Worm (Caenorhabditis elegans): ENCODE results near the gene fbxb-29.
A peak's percentile ranks its signal among the peaks of the same experiment; 100 is the strongest.
"Not testable (repeated sequence)": the region's sequence is repeated elsewhere in the genome, so short reads cannot be mapped to it uniquely, and the experiment has no call there.

The fbxb-29 gene

DNA sequence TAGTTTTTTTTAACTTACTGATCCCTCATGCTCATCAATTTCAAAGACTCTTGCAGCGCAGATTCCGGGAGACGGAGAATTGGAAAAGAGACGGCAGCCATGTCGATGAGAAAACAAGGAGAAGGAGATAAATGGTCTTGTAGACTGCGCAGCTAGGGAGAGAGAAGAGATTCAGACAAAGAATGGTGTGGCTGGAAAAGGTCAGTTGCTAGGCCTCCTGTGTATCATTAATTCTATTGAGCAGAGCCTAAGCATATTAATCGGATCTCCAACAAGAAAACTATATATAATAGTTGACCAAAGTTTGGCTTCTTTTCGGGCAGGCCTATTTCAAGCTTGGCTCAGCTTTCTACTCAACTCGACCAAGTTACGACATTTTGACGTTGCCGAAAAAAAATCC, at the start of gene fbxb-29:
Gene fbxb-29 (minus strand): TSS at position 101 of the 400 bp plus-strand sequence.
- TF ChIP-seq cog-1 (tag; optimal IDR thresholded peaks at IDR 0.05) = no peak
- TF ChIP-seq tab-1 (GFP tag; IDR thresholded peaks at IDR 0.05) = no peak
- TF ChIP-seq ref-1 (GFP tag; conservative IDR thresholded peaks at IDR 0.05) = no peak
- no peak for TF ChIP-seq ztf-29 (GFP tag; IDR thresholded peaks at IDR 0.05)

- TF ChIP-seq med-1 (GFP tag; optimal IDR thresholded peaks at IDR 0.05; ENCODE audit: insufficient read depth) (no peak), flt-1 (GFP tag; IDR thresholded peaks at IDR 0.05) (no peak), cog-1 (tag; optimal IDR thresholded peaks at IDR 0.05) (no peak), klf-2 (GFP tag; conservative IDR thresholded peaks at IDR 0.05) (no peak), T22C8.4 (GFP tag; IDR thresholded peaks at IDR 0.05) (no peak), tab-1 (GFP tag; IDR thresholded peaks at IDR 0.05) (no peak), ztf-29 (GFP tag; IDR thresholded peaks at IDR 0.05) (no peak), ztf-23 (GFP tag; IDR thresholded peaks at IDR 0.05) (no peak), ref-1 (GFP tag; conservative IDR thresholded peaks at IDR 0.05) (no peak)
Measured at ce11 chrII:1046937-1047336, 47.5 kb upstream of the fbxb-29 start.

DNA sequence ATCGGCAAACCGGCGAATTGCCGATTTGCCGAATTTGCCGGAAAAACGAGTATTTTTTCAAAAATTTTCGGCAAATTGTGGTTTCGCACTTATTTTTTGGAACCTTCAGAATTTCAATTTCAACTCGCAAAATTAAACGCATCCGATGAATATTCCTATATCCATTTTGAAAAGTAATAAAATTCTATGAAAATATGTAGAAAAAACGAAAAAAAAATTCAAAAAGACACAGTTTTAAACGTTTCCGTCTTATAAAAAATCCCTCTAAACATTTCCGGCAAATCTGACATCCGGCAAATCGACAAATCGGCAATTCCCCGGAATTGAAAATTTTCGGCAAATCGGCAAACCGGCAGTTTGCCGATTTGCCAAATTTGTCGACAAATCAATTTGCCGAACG, 46.3 kb upstream of the fbxb-29 start, which contains the start of gene str-148:
Gene str-148 (plus strand): TSS at position 301 of the 400 bp plus-strand sequence.
- TF ChIP-seq med-1 (GFP tag; optimal IDR thresholded peaks at IDR 0.05; ENCODE audit: insufficient read depth) = no peak
- TF ChIP-seq ztf-29 (GFP tag; IDR thresholded peaks at IDR 0.05) = no peak
- no peak for TF ChIP-seq ref-1 (GFP tag; conservative IDR thresholded peaks at IDR 0.05)
- no peak for TF ChIP-seq klf-2 (GFP tag; conservative IDR thresholded peaks at IDR 0.05)
- no peak for TF ChIP-seq flt-1 (GFP tag; IDR thresholded peaks at IDR 0.05)
- TF ChIP-seq T22C8.4 (GFP tag; IDR thresholded peaks at IDR 0.05) = no peak
- TF ChIP-seq tab-1 (GFP tag; IDR thresholded peaks at IDR 0.05) = no peak
- TF ChIP-seq cog-1 (tag; optimal IDR thresholded peaks at IDR 0.05) = no peak
- TF ChIP-seq ztf-23 (GFP tag; IDR thresholded peaks at IDR 0.05) = no peak

DNA sequence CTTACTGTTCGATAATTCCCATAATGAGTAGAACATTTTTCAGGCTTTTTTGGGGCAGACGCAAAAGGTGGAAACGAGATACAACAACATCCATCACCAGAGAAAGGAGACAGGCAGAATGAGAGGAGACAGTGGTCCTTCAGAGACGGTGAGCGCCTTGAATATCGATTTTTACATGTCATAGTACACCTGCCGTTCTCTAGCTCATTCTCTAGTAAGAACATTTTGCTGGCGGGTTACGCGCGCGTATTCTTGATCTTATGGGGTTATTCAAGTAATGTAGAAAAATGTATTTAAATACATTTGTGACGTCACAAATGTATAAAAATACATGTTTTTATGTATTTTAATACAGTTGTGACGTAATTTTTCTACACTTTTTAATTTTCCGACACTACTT, 44.5 kb upstream of the fbxb-29 start, which contains the start of gene fbxb-45:
Gene fbxb-45 (minus strand): TSS at position 101 of the 400 bp plus-strand sequence.
- TF ChIP-seq T22C8.4 (GFP tag; IDR thresholded peaks at IDR 0.05) = peak; percentile 58

- TF ChIP-seq T22C8.4 (GFP tag; IDR thresholded peaks at IDR 0.05) (no peak), med-1 (GFP tag; optimal IDR thresholded peaks at IDR 0.05; ENCODE audit: insufficient read depth) (no peak), tab-1 (GFP tag; IDR thresholded peaks at IDR 0.05) (no peak), flt-1 (GFP tag; IDR thresholded peaks at IDR 0.05) (no peak), ztf-23 (GFP tag; IDR thresholded peaks at IDR 0.05) (no peak), ref-1 (GFP tag; conservative IDR thresholded peaks at IDR 0.05) (no peak), klf-2 (GFP tag; conservative IDR thresholded peaks at IDR 0.05) (no peak), ztf-29 (GFP tag; IDR thresholded peaks at IDR 0.05) (no peak), cog-1 (tag; optimal IDR thresholded peaks at IDR 0.05) (no peak)
Measured at ce11 chrII:1042227-1042626, 42.8 kb upstream of the fbxb-29 start, which contains the start of gene fbxb-41. Gene fbxb-41 (minus strand): TSS chrII:1042327.

ce11 chrII:1040464-1040863, 41.1 kb upstream of the fbxb-29 start, which contains the start of gene fbxb-39:
Gene fbxb-39 (minus strand): TSS chrII:1040564.
- no peak for TF ChIP-seq ref-1 (GFP tag; conservative IDR thresholded peaks at IDR 0.05)
- TF ChIP-seq klf-2 (GFP tag; conservative IDR thresholded peaks at IDR 0.05) = no peak
- no peak for TF ChIP-seq ztf-29 (GFP tag; IDR thresholded peaks at IDR 0.05)
- no peak for TF ChIP-seq flt-1 (GFP tag; IDR thresholded peaks at IDR 0.05)
- TF ChIP-seq med-1 (GFP tag; optimal IDR thresholded peaks at IDR 0.05; ENCODE audit: insufficient read depth) = no peak
- no peak for TF ChIP-seq tab-1 (GFP tag; IDR thresholded peaks at IDR 0.05)
- no peak for TF ChIP-seq ztf-23 (GFP tag; IDR thresholded peaks at IDR 0.05)
- no peak for TF ChIP-seq T22C8.4 (GFP tag; IDR thresholded peaks at IDR 0.05)
- no peak for TF ChIP-seq cog-1 (tag; optimal IDR thresholded peaks at IDR 0.05)

DNA sequence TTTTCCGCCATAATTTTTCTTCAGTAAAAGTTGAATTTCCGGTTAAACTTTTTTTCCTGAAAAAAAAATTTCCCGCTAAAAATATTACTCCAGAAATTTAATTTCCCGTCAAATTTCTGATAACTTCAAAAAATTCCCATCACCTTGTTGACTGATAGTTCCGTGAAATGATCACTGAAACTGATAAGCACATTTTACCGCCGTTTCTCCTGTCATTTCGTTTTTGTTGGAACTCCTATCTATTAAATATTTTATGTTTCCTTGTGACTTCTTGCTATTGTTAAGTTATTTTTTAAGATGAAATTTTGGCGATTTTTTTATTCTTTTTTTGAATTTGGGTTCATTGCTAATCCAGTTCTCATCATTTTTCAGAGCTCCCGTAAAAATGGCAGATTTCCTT, 29.2 kb upstream of the fbxb-29 start, which contains the start of gene math-34:
Gene math-34 (plus strand): TSS at position 371 of the 400 bp plus-strand sequence.
- TF ChIP-seq T22C8.4 (GFP tag; IDR thresholded peaks at IDR 0.05) = no peak
- TF ChIP-seq cog-1 (tag; optimal IDR thresholded peaks at IDR 0.05) = no peak
- no peak for TF ChIP-seq ztf-23 (GFP tag; IDR thresholded peaks at IDR 0.05)
- TF ChIP-seq flt-1 (GFP tag; IDR thresholded peaks at IDR 0.05) = no peak
- no peak for TF ChIP-seq med-1 (GFP tag; optimal IDR thresholded peaks at IDR 0.05; ENCODE audit: insufficient read depth)
- TF ChIP-seq tab-1 (GFP tag; IDR thresholded peaks at IDR 0.05) = no peak
- TF ChIP-seq ref-1 (GFP tag; conservative IDR thresholded peaks at IDR 0.05) = no peak
- TF ChIP-seq klf-2 (GFP tag; conservative IDR thresholded peaks at IDR 0.05) = no peak
- TF ChIP-seq ztf-29 (GFP tag; IDR thresholded peaks at IDR 0.05) = no peak

- TF ChIP-seq ztf-23 (GFP tag; IDR thresholded peaks at IDR 0.05) = no peak
- TF ChIP-seq flt-1 (GFP tag; IDR thresholded peaks at IDR 0.05) = no peak
- no peak for TF ChIP-seq T22C8.4 (GFP tag; IDR thresholded peaks at IDR 0.05)
- TF ChIP-seq ztf-29 (GFP tag; IDR thresholded peaks at IDR 0.05) = no peak
- TF ChIP-seq med-1 (GFP tag; optimal IDR thresholded peaks at IDR 0.05; ENCODE audit: insufficient read depth) = no peak
Measured at ce11 chrII:1026670-1027069, 27.3 kb upstream of the fbxb-29 start, which contains the start of gene M01D1.12. Gene M01D1.12 (plus strand): TSS chrII:1026970.

DNA sequence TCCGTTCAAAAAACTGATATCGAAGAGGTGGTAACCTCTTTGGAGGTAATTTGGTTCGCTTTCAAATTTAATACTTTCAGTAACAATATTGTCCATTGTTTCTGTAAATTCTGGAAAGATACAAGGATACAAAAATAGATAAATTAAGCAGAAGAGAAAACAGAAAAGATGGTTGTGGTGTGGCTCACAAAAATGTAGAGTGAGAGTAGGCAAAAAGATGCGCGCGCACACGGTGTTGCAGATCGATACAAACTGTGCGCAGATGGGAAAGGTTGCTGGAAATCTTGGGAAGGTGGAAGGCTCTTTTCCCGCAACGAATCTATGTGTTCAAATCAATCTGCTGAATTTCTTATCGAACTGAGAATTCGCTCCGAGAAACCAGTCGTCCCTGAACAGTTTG, 25.3 kb upstream of the fbxb-29 start, which contains the start of gene btb-11:
Gene btb-11 (minus strand): TSS at position 101 of the 400 bp plus-strand sequence.
- not testable (repeated sequence) for TF ChIP-seq ztf-29 (GFP tag; IDR thresholded peaks at IDR 0.05); cog-1 (tag; optimal IDR thresholded peaks at IDR 0.05); T22C8.4 (GFP tag; IDR thresholded peaks at IDR 0.05)

- not testable (repeated sequence) for TF ChIP-seq tab-1 (GFP tag; IDR thresholded peaks at IDR 0.05); ref-1 (GFP tag; conservative IDR thresholded peaks at IDR 0.05); med-1 (GFP tag; optimal IDR thresholded peaks at IDR 0.05; ENCODE audit: insufficient read depth)
Measured at ce11 chrII:1006375-1006774, 7.0 kb upstream of the fbxb-29 start, which contains the start of gene F45D11.14. Gene F45D11.14 (minus strand): TSS chrII:1006475.
